Worm (Caenorhabditis elegans): ENCODE measurements around the gene unc-82.

Gene unc-82

DNA sequence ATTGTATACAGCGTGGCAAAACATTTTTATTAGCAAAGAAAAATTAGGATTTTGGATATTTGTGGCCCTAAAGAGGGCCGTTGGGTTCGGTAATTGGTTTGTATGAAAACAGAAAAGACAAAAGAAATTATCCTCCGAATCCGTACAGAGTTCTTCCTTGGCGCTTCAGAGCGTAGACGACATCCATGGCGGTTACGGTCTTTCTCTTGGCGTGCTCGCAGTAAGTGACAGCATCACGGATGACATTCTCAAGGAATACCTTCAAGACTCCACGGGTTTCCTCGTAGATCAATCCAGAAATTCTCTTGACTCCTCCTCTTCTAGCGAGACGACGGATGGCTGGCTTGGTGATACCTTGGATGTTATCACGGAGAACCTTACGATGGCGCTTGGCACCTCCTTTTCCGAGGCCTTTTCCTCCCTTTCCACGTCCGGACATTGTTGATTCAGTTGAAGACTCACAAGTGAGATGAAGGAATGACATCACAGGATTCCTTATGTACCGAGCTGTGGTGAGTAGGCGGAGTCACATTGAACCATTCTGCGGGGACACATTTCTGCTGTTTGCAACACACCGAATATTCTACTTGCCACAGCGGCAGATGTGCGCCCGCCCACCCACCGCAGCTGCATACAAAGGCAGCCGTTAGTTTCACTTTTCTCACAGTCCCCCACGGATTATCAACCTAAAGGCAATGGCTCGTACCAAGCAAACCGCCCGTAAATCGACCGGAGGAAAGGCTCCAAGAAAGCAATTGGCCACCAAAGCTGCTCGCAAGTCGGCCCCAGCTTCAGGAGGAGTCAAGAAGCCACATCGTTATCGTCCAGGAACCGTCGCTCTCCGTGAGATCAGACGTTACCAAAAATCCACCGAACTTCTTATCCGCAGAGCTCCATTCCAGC lies 63.5 kb downstream of the unc-82 start, which contains the start of the genes his-60 and his-59:
TSS of gene his-60 (minus strand) at position 439 of the 903 bp plus-strand sequence.
TSS of gene his-59 (plus strand) at position 696 of the 903 bp plus-strand sequence.
- TF ChIP-seq F44E2.7 (GFP tag; IDR thresholded peaks at IDR 0.05) (peak; percentile 77; the same call in 1 of the 2 replicates), aha-1 (tag) (peak; percentile 51), fkh-10 (GFP tag; optimal IDR thresholded peaks at IDR 0.05) (no peak), lin-38 (GFP tag; IDR thresholded peaks at IDR 0.05) (peak; percentile 48), nhr-48 (tag; optimal IDR thresholded peaks at IDR 0.05) (peak; percentile 82), lim-7 (GFP tag; IDR thresholded peaks at IDR 0.05) (peak; percentile 85), Y5F2A.4 (GFP tag; optimal IDR thresholded peaks at IDR 0.05) (no peak), tra-1 (GFP tag; IDR thresholded peaks at IDR 0.05) (peak; percentile 42; the same call in 1 of the 2 replicates), arid-1 (GFP tag; conservative IDR thresholded peaks at IDR 0.05) (peak; percentile 71), hlh-11 (tag; optimal IDR thresholded peaks at IDR 0.05) (peak; percentile 76), duxl-1 (tag; optimal IDR thresholded peaks at IDR 0.05; ENCODE audit: poor library complexity) (no peak), rbr-2 (tag; optimal IDR thresholded peaks at IDR 0.05) (peak; percentile 55), mdl-1 (tag; optimal IDR thresholded peaks at IDR 0.05) (no peak), mdt-29 (GFP tag; IDR thresholded peaks at IDR 0.05) (peak; percentile 26; the same call in 1 of the 2 replicates), dpl-1 (GFP tag; optimal IDR thresholded peaks at IDR 0.05) (peak; percentile 43), daf-12 (tag; optimal IDR thresholded peaks at IDR 0.05) (no peak), dmd-8 (GFP tag; IDR thresholded peaks at IDR 0.05) (peak; percentile 84), mxl-3 (GFP tag; optimal IDR thresholded peaks at IDR 0.05) (no peak), set-16 (GFP tag; IDR thresholded peaks at IDR 0.05) (peak; percentile 71), vab-7 (GFP tag; IDR thresholded peaks at IDR 0.05) (peak; percentile 64), daf-16 (GFP tag; optimal IDR thresholded peaks at IDR 0.05) (no peak), daf-16 (tag; optimal IDR thresholded peaks at IDR 0.05) (peak; percentile 62), pha-4 (GFP tag; IDR thresholded peaks at IDR 0.05) (peak; percentile 21), pha-4 (tag; optimal IDR thresholded peaks at IDR 0.05) (no peak), snpc-1.2 (GFP tag; IDR thresholded peaks at IDR 0.05) (peak; percentile 57), dve-1 (tag; optimal IDR thresholded peaks at IDR 0.05; ENCODE audit: insufficient read depth) (peak; percentile 98), nhr-102 (tag; optimal IDR thresholded peaks at IDR 0.05) (peak; percentile 80), php-3 (GFP tag; IDR thresholded peaks at IDR 0.05) (peak; percentile 59; the same call in 1 of the 2 replicates), nhr-42 (GFP tag; IDR thresholded peaks at IDR 0.05) (peak; percentile 46; the same call in 1 of the 2 replicates), lin-15B (tag; optimal IDR thresholded peaks at IDR 0.05) (no peak), ama-1 (optimal IDR thresholded peaks at IDR 0.05) (peak; percentile 50), mes-2 (tag; optimal IDR thresholded peaks at IDR 0.05; ENCODE audit: poor library complexity, severe bottlenecking) (peak; percentile 80), egl-43 (GFP tag; IDR thresholded peaks at IDR 0.05) (peak; percentile 77), nhr-6 (tag; optimal IDR thresholded peaks at IDR 0.05) (peak; percentile 82), saeg-2 (GFP tag; IDR thresholded peaks at IDR 0.05) (no peak), ceh-32 (tag; optimal IDR thresholded peaks at IDR 0.05; ENCODE audit: poor library complexity) (no peak), nhr-28 (tag; optimal IDR thresholded peaks at IDR 0.05) (no peak), hmg-1.1 (GFP tag; IDR thresholded peaks at IDR 0.05) (peak; percentile 23; the same call in 1 of the 2 replicates), aly-2 (tag; optimal IDR thresholded peaks at IDR 0.05) (no peak), pqm-1 (tag; optimal IDR thresholded peaks at IDR 0.05) (no peak), ceh-28 (tag; optimal IDR thresholded peaks at IDR 0.05) (no peak), nhr-41 (GFP tag; IDR thresholded peaks at IDR 0.05) (no peak), lin-1 (GFP tag; IDR thresholded peaks at IDR 0.05) (peak; percentile 37; the same call in 1 of the 2 replicates), nhr-25 (tag; optimal IDR thresholded peaks at IDR 0.05; ENCODE audit: borderline replicate concordance, insufficient read depth) (peak; percentile 27), spr-3 (GFP tag; optimal IDR thresholded peaks at IDR 0.05) (no peak), ztf-7 (tag; optimal IDR thresholded peaks at IDR 0.05) (no peak), F49E8.2 (tag; optimal IDR thresholded peaks at IDR 0.05; ENCODE audit: borderline replicate concordance) (peak; percentile 89), F26F4.8 (GFP tag; conservative IDR thresholded peaks at IDR 0.05) (peak; percentile 63), Y105C5A.15 (GFP tag; IDR thresholded peaks at IDR 0.05) (peak; percentile 50; the same call in 1 of the 2 replicates)
